Worm (Caenorhabditis elegans) whole organism, L2 larva: ENCODE data around the gene C02B10.4.

Experiments used
- C34F6.9 ChIP-seq: fragments of 150-350 bp; optimal IDR thresholded peaks from 2 replicates; lab custom pipeline; 2014; ENCODE audit warnings: missing biosample characterization, missing genetic modification characterization
- F13H6.1 ChIP-seq: sonication (generic microtip); optimal IDR thresholded peaks from 2 replicates; lab custom pipeline; 2016; ENCODE audit warnings: missing genetic modification characterization, missing compliant biosample characterization
- R02D3.7 ChIP-seq: fragments of 150-350 bp; optimal IDR thresholded peaks from 2 replicates; lab custom pipeline; 2014; ENCODE audit warnings: missing biosample characterization, missing genetic modification characterization
- Y55F3AM.14 ChIP-seq: fragments of 200-800 bp; sonication (Bioruptor generic); optimal IDR thresholded peaks from 2 replicates; lab custom pipeline; 2018; ENCODE audit warnings: mild to moderate bottlenecking, missing genetic modification characterization, missing compliant biosample characterization
- ZK546.5 ChIP-seq: sonication (generic microtip); optimal IDR thresholded peaks from 2 replicates; lab custom pipeline; 2017; ENCODE audit warnings: missing biosample characterization, missing genetic modification characterization
- alr-1 ChIP-seq: fragments of 150-350 bp; optimal IDR thresholded peaks from 2 replicates; lab custom pipeline; 2014; ENCODE audit warnings: missing biosample characterization, missing genetic modification characterization
- aly-2 ChIP-seq: fragments of 150-350 bp; optimal IDR thresholded peaks from 2 replicates; lab custom pipeline; 2014; ENCODE audit warnings: missing biosample characterization, missing genetic modification characterization
- blmp-1 ChIP-seq: sonication (generic microtip); optimal IDR thresholded peaks from 2 replicates; lab custom pipeline; 2017; ENCODE audit warnings: missing genetic modification characterization, mild to moderate bottlenecking, missing compliant biosample characterization, antibody characterized with exemption, moderate library complexity; ENCODE audit not compliant: insufficient read depth
- ceh-16 ChIP-seq: fragments of 150-350 bp; optimal IDR thresholded peaks from 2 replicates; lab custom pipeline; 2014; ENCODE audit warnings: missing biosample characterization, missing genetic modification characterization
- crh-2 ChIP-seq: sonication (generic microtip); optimal IDR thresholded peaks from 2 replicates; lab custom pipeline; 2017; ENCODE audit warnings: missing biosample characterization, missing genetic modification characterization
- dmd-4 ChIP-seq: sonication (generic microtip); optimal IDR thresholded peaks from 2 replicates; lab custom pipeline; 2017; ENCODE audit warnings: missing biosample characterization, missing genetic modification characterization
- elt-1 ChIP-seq: fragments of 150-350 bp; optimal IDR thresholded peaks from 2 replicates; lab custom pipeline; 2014; ENCODE audit warnings: missing biosample characterization, missing genetic modification characterization
- elt-3 ChIP-seq: sonication (generic microtip); optimal IDR thresholded peaks from 2 replicates; lab custom pipeline; 2017; ENCODE audit warnings: missing biosample characterization, missing genetic modification characterization
- fos-1 ChIP-seq: fragments of 150-350 bp; optimal IDR thresholded peaks from 2 replicates; lab custom pipeline; 2014; ENCODE audit warnings: missing biosample characterization, missing genetic modification characterization
- gmeb-1 ChIP-seq: fragments of 150-350 bp; optimal IDR thresholded peaks from 2 replicates; lab custom pipeline; 2014; ENCODE audit warnings: missing biosample characterization, missing genetic modification characterization
- lin-11 ChIP-seq: fragments of 150-350 bp; sonication (generic microtip); optimal IDR thresholded peaks from 2 replicates; lab custom pipeline; 2014; ENCODE audit warnings: missing biosample characterization, missing genetic modification characterization, inconsistent platforms, mixed read lengths
- lin-13 ChIP-seq: fragments of 150-350 bp; optimal IDR thresholded peaks from 2 replicates; lab custom pipeline; 2014; ENCODE audit warnings: missing biosample characterization, missing genetic modification reagents, missing genetic modification characterization
- lin-39 ChIP-seq: fragments of 150-350 bp; optimal IDR thresholded peaks from 2 replicates; lab custom pipeline; 2014; ENCODE audit warnings: missing biosample characterization, missing genetic modification reagents, missing genetic modification characterization
- lsy-2 ChIP-seq, 2 experiments: fragments of 150-350 bp in 1 of 2; sonication (generic microtip) in 1 of 2; optimal IDR thresholded peaks; 2 replicates each; lab custom pipeline; 2014 to 2017; ENCODE audit warnings: missing biosample characterization in 2 of 2, missing genetic modification characterization in 2 of 2
- mbf-1 ChIP-seq: sonication (generic microtip); optimal IDR thresholded peaks from 2 replicates; lab custom pipeline; 2017; ENCODE audit warnings: missing biosample characterization, missing genetic modification characterization
- mdl-1 ChIP-seq, 2 experiments: fragments of 150-350 bp in 1 of 2; sonication (generic microtip) in 1 of 2; optimal IDR thresholded peaks; 2 replicates each; lab custom pipeline; 2017; ENCODE audit warnings: missing biosample characterization in 2 of 2, missing genetic modification characterization in 2 of 2
- nhr-10 ChIP-seq: sonication (generic microtip); optimal IDR thresholded peaks from 2 replicates; lab custom pipeline; 2017; ENCODE audit warnings: missing biosample characterization, missing genetic modification characterization
- nhr-11 ChIP-seq: fragments of 150-350 bp; optimal IDR thresholded peaks from 2 replicates; lab custom pipeline; 2014; ENCODE audit warnings: missing biosample characterization, missing genetic modification characterization
- nhr-129 ChIP-seq: fragments of 150-350 bp; optimal IDR thresholded peaks from 2 replicates; lab custom pipeline; 2014; ENCODE audit warnings: missing biosample characterization, missing genetic modification characterization
- nhr-21 ChIP-seq: fragments of 150-350 bp; optimal IDR thresholded peaks from 2 replicates; lab custom pipeline; 2014; ENCODE audit warnings: missing biosample characterization, missing genetic modification characterization
- nhr-237 ChIP-seq: fragments of 150-350 bp; optimal IDR thresholded peaks from 2 replicates; lab custom pipeline; 2014; ENCODE audit warnings: missing biosample characterization, missing genetic modification characterization
- nhr-25 ChIP-seq: fragments of 150-350 bp; sonication (generic microtip); optimal IDR thresholded peaks from 3 replicates; lab custom pipeline; 2014; ENCODE audit warnings: missing biosample characterization, missing genetic modification characterization
- nhr-6 ChIP-seq: fragments of 150-350 bp; optimal IDR thresholded peaks from 2 replicates; lab custom pipeline; 2014; ENCODE audit warnings: missing biosample characterization, missing genetic modification characterization
- peb-1 ChIP-seq: fragments of 150-350 bp; optimal IDR thresholded peaks from 2 replicates; lab custom pipeline; 2014; ENCODE audit warnings: missing biosample characterization, missing genetic modification characterization
- sem-4 ChIP-seq: fragments of 150-350 bp; optimal IDR thresholded peaks from 2 replicates; lab custom pipeline; 2014; ENCODE audit warnings: missing biosample characterization, missing genetic modification reagents, missing genetic modification characterization
- skn-1 ChIP-seq: sonication (generic microtip); optimal IDR thresholded peaks from 2 replicates; lab custom pipeline; 2017; ENCODE audit warnings: missing biosample characterization, missing genetic modification characterization
- sma-3 ChIP-seq: sonication (generic microtip); optimal IDR thresholded peaks from 2 replicates; lab custom pipeline; 2016; ENCODE audit warnings: missing genetic modification reagents, missing genetic modification characterization, missing compliant biosample characterization
- sma-9 ChIP-seq, 2 experiments: fragments of 150-350 bp in 1 of 2; sonication (generic microtip) in 1 of 2; optimal IDR thresholded peaks; 2 replicates each; lab custom pipeline; 2014 to 2016; ENCODE audit warnings: missing genetic modification characterization in 2 of 2, mild to moderate bottlenecking in 1 of 2, missing biosample characterization in 1 of 2, missing compliant biosample characterization in 1 of 2, missing genetic modification reagents in 1 of 2, moderate library complexity in 1 of 2
- unc-55 ChIP-seq: fragments of 150-350 bp; sonication (generic microtip); optimal IDR thresholded peaks from 3 replicates; lab custom pipeline; 2014; ENCODE audit warnings: missing biosample characterization, missing genetic modification reagents, missing genetic modification characterization
- unc-62 ChIP-seq: fragments of 150-350 bp; optimal IDR thresholded peaks from 2 replicates; lab custom pipeline; 2014; ENCODE audit warnings: missing biosample characterization, missing genetic modification reagents, missing genetic modification characterization
- zag-1 ChIP-seq: fragments of 150-350 bp; optimal IDR thresholded peaks from 2 replicates; lab custom pipeline; 2014; ENCODE audit warnings: missing biosample characterization, missing genetic modification characterization
- ztf-11 ChIP-seq: sonication (generic microtip); optimal IDR thresholded peaks from 2 replicates; lab custom pipeline; 2017; ENCODE audit warnings: missing biosample characterization, missing genetic modification characterization
- ztf-4 ChIP-seq: fragments of 150-350 bp; optimal IDR thresholded peaks from 2 replicates; lab custom pipeline; 2014; ENCODE audit warnings: missing biosample characterization, missing genetic modification characterization

Gene C02B10.4

DNA sequence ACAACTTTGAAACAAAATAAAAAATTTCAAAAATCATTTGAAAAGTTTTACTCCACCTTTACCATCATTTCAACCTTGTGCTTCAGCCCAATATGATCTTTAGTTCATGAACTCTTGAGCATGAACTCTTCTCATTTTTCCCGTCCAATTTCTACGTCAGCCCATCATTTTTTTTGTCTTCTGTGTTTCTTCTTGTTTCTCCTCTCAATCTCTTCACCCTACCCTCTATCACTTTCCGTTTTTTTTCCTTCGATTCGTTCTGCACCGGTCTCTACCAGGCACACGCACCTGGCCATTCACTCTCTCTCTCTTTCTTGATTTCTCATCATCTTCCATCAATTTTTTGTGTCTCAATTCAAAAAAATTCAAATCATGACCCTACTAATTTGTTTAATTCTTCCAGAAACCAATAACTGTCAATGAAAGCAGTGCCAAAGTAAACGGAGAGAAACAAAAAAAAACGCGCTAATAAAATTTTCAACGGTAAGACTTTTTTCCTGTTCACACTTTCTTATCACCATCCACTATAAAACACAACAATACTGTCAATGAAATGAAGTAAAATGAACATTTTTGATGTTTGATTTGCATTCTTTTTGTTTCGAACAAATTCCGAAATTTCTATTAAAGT is 8.4 kb upstream of the C02B10.4 start, which contains the start of gene pygo-1:
TSS of gene pygo-1 (plus strand) at position 404 of the 631 bp plus-strand sequence.
- peak; percentile 54 for TF ChIP-seq fos-1 (tag; lab: Kevin White, UChicago)
- peak; percentile 6 for TF ChIP-seq F13H6.1
- no peak for TF ChIP-seq unc-55 (GFP tag; lab: Kevin White, UChicago)
- TF ChIP-seq elt-3 (tag; lab: Kevin White, UChicago) = no peak
- peak; percentile 45 for TF ChIP-seq blmp-1 (tag; lab: Kevin White, UChicago)
- peak; percentile 57 for TF ChIP-seq sma-9 (GFP tag; optimal IDR thresholded peaks at IDR 0.05; lab: Kevin White, UChicago)
- no peak for TF ChIP-seq sma-9 (tag; optimal IDR thresholded peaks at IDR 0.05; lab: Kevin White, UChicago)
- TF ChIP-seq, all 48 proteins: peak for 4

DNA sequence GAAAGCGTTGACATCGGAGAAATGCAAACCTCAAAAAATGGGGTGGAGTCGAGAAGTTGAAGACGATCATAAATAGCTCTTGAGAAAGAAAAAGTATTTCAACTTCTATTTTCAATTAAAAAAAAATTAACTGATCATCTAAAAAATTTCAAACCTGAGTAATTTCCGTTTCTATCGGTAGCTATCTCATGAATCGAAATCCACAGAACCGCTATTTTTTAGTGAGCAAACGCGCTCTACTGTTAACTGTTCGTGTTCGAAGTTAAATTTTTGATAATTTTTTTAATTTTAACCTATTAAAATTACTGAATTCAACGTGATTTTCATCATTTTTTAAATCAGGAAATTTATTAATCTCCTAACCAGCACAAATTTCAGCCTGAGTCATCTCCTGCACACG is 7.6 kb upstream of the C02B10.4 start:
- TF ChIP-seq ztf-11 (tag; lab: Kevin White, UChicago) (no peak), ztf-4 (tag; lab: Kevin White, UChicago) (no peak), lin-13 (no peak), zag-1 (tag; lab: Kevin White, UChicago) (no peak), ceh-16 (tag; lab: Kevin White, UChicago) (no peak), alr-1 (tag; lab: Kevin White, UChicago) (no peak), crh-2 (tag; lab: Kevin White, UChicago) (no peak), peb-1 (tag; lab: Kevin White, UChicago) (no peak), aly-2 (tag; lab: Kevin White, UChicago) (no peak), dmd-4 (tag; lab: Kevin White, UChicago) (no peak), fos-1 (tag; lab: Kevin White, UChicago) (no peak), nhr-25 (no peak), C34F6.9 (tag; lab: Kevin White, UChicago) (no peak)

DNA sequence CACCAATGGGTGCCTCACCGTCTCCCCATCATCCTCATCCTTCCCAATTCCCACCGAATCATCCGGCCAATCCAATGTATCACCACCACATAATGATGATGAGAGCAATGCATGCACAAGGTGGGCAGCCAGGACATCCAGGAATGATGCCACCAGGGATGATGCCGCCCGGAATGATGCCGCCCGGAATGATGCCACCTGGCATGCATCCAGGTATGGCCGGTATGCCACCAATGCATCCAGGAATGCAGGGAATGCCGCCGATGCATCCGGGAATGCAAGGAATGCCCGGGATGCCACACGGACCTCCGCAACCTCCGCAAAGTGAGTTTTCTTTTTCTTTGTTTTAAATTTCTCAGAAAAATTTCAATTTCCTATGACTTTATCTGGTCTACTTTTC is 5.6 kb upstream of the C02B10.4 start:
- peak; percentile 9 for TF ChIP-seq Y55F3AM.14 (GFP tag; lab: Kevin White, UChicago)
- no peak for TF ChIP-seq sem-4 (tag; lab: Kevin White, UChicago)

DNA sequence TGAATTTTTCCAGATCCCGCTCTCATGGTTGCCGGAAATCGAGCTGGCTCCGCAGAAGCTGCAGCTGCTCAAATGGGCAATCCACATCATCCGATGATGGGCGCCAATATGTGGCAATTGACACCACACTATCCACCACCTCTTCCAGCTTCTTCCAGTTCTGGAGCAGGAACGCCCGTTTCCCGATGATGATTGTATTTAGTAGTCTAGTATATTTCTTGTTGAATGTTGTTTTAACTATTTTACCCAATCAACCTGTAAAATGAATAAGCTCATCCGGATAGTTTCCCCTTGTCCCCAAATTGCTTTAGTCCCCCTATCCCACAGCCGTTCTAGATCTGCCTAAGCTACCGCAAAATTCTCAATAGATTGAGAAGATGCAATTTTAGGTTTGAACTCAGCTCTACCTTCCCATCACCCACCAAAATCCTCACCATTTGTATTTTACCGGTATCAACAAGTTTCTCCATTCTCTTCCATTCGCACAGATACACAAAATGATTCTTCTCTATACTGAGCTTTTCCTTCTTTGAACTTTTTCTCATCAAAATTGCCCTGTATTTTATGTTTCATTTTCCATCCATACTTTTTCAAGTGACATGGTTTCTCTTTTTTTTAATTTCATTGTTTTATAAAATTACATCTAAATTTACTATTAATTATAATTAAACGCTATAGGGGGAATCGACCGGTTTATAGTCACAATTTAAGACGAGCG is 5.0 kb upstream of the C02B10.4 start:
- TF ChIP-seq ztf-4 (tag; lab: Kevin White, UChicago) = no peak
- peak; percentile 16 for TF ChIP-seq Y55F3AM.14 (GFP tag; lab: Kevin White, UChicago)
- TF ChIP-seq F13H6.1 = peak; percentile 9

DNA sequence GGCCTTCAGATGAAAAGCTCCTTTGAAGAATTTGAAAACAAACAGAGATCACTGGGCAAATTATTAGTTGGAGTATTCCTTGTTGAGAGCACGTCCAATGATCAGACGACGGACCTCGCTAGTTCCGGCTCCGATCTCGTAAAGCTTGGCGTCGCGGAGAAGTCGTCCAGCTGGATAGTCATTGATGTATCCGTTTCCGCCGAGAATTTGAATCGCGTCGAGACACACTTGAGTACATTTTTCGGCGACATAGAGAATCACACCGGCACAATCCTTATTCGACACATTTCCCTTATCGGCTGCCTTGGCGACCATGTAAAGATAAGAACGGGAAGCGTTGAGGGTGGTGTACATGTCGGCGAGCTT is 4.4 kb upstream of the C02B10.4 start:
- TF ChIP-seq sma-9 (GFP tag; optimal IDR thresholded peaks at IDR 0.05; lab: Kevin White, UChicago) (peak; percentile 18), sma-9 (tag; optimal IDR thresholded peaks at IDR 0.05; lab: Kevin White, UChicago) (no peak), nhr-11 (tag; lab: Kevin White, UChicago) (no peak)

DNA sequence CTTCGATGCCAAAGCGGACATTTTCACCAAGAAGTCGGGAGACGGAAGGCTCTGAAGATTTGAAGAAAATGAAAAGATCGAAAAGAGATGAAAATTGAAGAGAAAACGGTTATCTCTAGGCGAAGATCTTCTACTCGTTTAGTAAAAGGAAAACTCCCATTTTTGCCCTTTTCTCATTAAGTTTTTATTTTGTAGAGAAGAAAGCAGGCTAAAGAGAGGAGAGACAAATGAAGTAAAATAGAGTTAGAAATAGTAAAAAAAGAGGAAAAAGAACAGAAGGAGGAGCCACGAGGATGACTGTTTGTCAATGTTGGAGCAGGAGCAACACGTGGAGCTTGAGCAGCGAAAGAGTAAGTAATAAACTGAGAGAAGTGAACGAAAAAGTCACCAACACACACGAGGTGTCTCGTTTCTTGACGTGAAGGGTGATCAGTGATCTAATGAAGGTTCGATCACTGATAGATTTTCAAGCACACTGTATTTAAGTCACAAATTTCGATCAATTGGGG is 2.5 kb upstream of the C02B10.4 start, which contains the start of gene ivd-1:
TSS of gene ivd-1 (minus strand) at position 51 of the 509 bp plus-strand sequence.
- peak; percentile 34 for TF ChIP-seq sma-9 (GFP tag; optimal IDR thresholded peaks at IDR 0.05; lab: Kevin White, UChicago)
- TF ChIP-seq sma-9 (tag; optimal IDR thresholded peaks at IDR 0.05; lab: Kevin White, UChicago) = no peak
- TF ChIP-seq nhr-129 (tag; lab: Kevin White, UChicago) = peak; percentile 69
- no peak for TF ChIP-seq nhr-11 (tag; lab: Kevin White, UChicago)
- TF ChIP-seq nhr-6 (tag; lab: Kevin White, UChicago) = no peak
- no peak for TF ChIP-seq lin-39 (tag; lab: Kevin White, UChicago)
- TF ChIP-seq elt-1 (tag; lab: Kevin White, UChicago) = no peak
- no peak for TF ChIP-seq gmeb-1 (tag; lab: Kevin White, UChicago)
- no peak for TF ChIP-seq unc-62
- TF ChIP-seq alr-1 (tag; lab: Kevin White, UChicago) = no peak
- TF ChIP-seq R02D3.7 (tag; lab: Kevin White, UChicago) = no peak
- no peak for TF ChIP-seq lin-13
- no peak for TF ChIP-seq Y55F3AM.14 (GFP tag; lab: Kevin White, UChicago)
- TF ChIP-seq mdl-1 (tag; optimal IDR thresholded peaks at IDR 0.05; lab: Kevin White, UChicago) = peak in 1 of 2 experiments; percentile 58
- TF ChIP-seq nhr-237 (tag; lab: Kevin White, UChicago) = no peak
- no peak for TF ChIP-seq lin-11 (tag; lab: Kevin White, UChicago)
- TF ChIP-seq nhr-21 (tag; lab: Kevin White, UChicago) = no peak
- no peak for TF ChIP-seq skn-1 (tag; lab: Kevin White, UChicago)
- TF ChIP-seq lsy-2 (tag; optimal IDR thresholded peaks at IDR 0.05; lab: Kevin White, UChicago) = peak in 1 of 2 experiments; percentile 25
- no peak for TF ChIP-seq mbf-1
- no peak for TF ChIP-seq dmd-4 (tag; lab: Kevin White, UChicago)
- TF ChIP-seq sma-3 (GFP tag; lab: Kevin White, UChicago) = no peak
- TF ChIP-seq nhr-25 = no peak
- no peak for TF ChIP-seq ZK546.5 (tag; lab: Kevin White, UChicago)
- TF ChIP-seq sem-4 (tag; lab: Kevin White, UChicago) = no peak
- TF ChIP-seq blmp-1 (tag; lab: Kevin White, UChicago) = peak; percentile 23
- TF ChIP-seq F13H6.1 = peak; percentile 28
- no peak for TF ChIP-seq ztf-11 (tag; lab: Kevin White, UChicago)
- no peak for TF ChIP-seq nhr-10 (tag; lab: Kevin White, UChicago)
